Worm (Caenorhabditis elegans) whole organism, midembryonic: ENCODE results near the gene H39E23.3.
A peak's percentile ranks its signal among the peaks of the same experiment; 100 is the strongest.
"Not testable (repeated sequence)": the region's sequence is repeated elsewhere in the genome, so short reads cannot be mapped to it uniquely, and the experiment has no call there.

Source experiments
- T22C8.4 ChIP-seq: fragments of 200-800 bp; sonication (Bioruptor generic); IDR thresholded peaks from 2 replicates; pipeline ENCODE4 v1.3.6; 2022; ENCODE audit warnings: missing genetic modification characterization, missing compliant biosample characterization
- cog-1 ChIP-seq: sonication (generic microtip); optimal IDR thresholded peaks from 2 replicates; lab custom pipeline; 2016; ENCODE audit warnings: missing genetic modification characterization, missing compliant biosample characterization
- flt-1 ChIP-seq: fragments of 200-800 bp; sonication (Bioruptor generic); IDR thresholded peaks from 2 replicates; pipeline ENCODE4 v1.3.6; 2022; ENCODE audit warnings: missing genetic modification characterization, missing compliant biosample characterization
- klf-2 ChIP-seq: fragments of 200-800 bp; sonication (Bioruptor generic); conservative IDR thresholded peaks from 2 replicates; pipeline ENCODE4 v1.3.6; 2022; ENCODE audit warnings: missing genetic modification reagents, missing genetic modification characterization, missing compliant biosample characterization
- med-1 ChIP-seq: sonication (generic microtip); optimal IDR thresholded peaks from 2 replicates; lab custom pipeline; 2017; ENCODE audit warnings: missing genetic modification characterization, mild to moderate bottlenecking, missing compliant biosample characterization, antibody characterized with exemption, missing genetic modification reagents; ENCODE audit not compliant: insufficient read depth
- tab-1 ChIP-seq: fragments of 200-800 bp; sonication (Bioruptor generic); IDR thresholded peaks from 2 replicates; pipeline ENCODE4 v1.3.6; 2022; ENCODE audit warnings: missing genetic modification characterization, missing compliant biosample characterization
- ztf-23 ChIP-seq: fragments of 200-800 bp; sonication (Bioruptor generic); IDR thresholded peaks from 2 replicates; pipeline ENCODE4 v1.3.6; 2022; ENCODE audit warnings: missing genetic modification reagents, missing genetic modification characterization, missing compliant biosample characterization
- ztf-29 ChIP-seq: fragments of 200-800 bp; sonication (Bioruptor generic); IDR thresholded peaks from 2 replicates; pipeline ENCODE4 v1.3.6; 2022; ENCODE audit warnings: missing genetic modification reagents, missing genetic modification characterization, missing compliant biosample characterization

DNA sequence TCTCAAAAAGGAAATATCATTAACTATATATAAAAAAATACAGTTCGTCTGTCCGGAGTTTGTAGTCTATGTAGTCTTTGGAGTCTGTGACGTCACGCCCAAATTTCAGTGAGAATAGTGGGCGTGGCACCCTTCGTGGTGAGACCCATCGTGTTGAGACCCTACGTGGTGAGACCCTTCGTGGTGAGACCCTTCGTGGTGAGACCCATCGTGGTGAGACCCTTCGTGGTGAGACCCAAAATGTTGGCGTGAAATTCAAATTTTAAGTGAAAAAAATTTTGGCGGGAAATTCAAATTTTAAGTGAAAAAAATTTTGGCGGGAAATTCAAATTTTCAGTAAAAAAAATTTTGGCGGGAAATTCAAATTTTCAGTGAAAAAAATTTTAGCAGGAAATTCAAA lies 16.6 kb downstream of the H39E23.3 start:
- not testable (repeated sequence) for TF ChIP-seq tab-1 (GFP tag; lab: Robert Waterston, UW); med-1 (GFP tag; lab: Kevin White, UChicago); cog-1 (tag; lab: Kevin White, UChicago); T22C8.4 (GFP tag; lab: Robert Waterston, UW); ztf-29 (GFP tag; lab: Robert Waterston, UW); flt-1; klf-2 (GFP tag; lab: Robert Waterston, UW)
- TF ChIP-seq ztf-23 = 0 out of 2 replicates have a peak, but pooled peaks have one; percentile 14
